Worm (Caenorhabditis elegans) whole organism, L2 larva: ENCODE results near the gene yars-2.

Experiments used
- C34F6.9 ChIP-seq: fragments of 150-350 bp; optimal IDR thresholded peaks from 2 replicates; lab custom pipeline; 2014; ENCODE audit warnings: missing biosample characterization, missing genetic modification characterization
- R02D3.7 ChIP-seq: fragments of 150-350 bp; optimal IDR thresholded peaks from 2 replicates; lab custom pipeline; 2014; ENCODE audit warnings: missing biosample characterization, missing genetic modification characterization
- Y55F3AM.14 ChIP-seq: fragments of 200-800 bp; sonication (Bioruptor generic); optimal IDR thresholded peaks from 2 replicates; lab custom pipeline; 2018; ENCODE audit warnings: mild to moderate bottlenecking, missing genetic modification characterization, missing compliant biosample characterization
- ZK546.5 ChIP-seq: sonication (generic microtip); optimal IDR thresholded peaks from 2 replicates; lab custom pipeline; 2017; ENCODE audit warnings: missing biosample characterization, missing genetic modification characterization
- aly-2 ChIP-seq: fragments of 150-350 bp; optimal IDR thresholded peaks from 2 replicates; lab custom pipeline; 2014; ENCODE audit warnings: missing biosample characterization, missing genetic modification characterization
- blmp-1 ChIP-seq: sonication (generic microtip); optimal IDR thresholded peaks from 2 replicates; lab custom pipeline; 2017; ENCODE audit warnings: missing genetic modification characterization, mild to moderate bottlenecking, missing compliant biosample characterization, antibody characterized with exemption, moderate library complexity; ENCODE audit not compliant: insufficient read depth
- ceh-16 ChIP-seq: fragments of 150-350 bp; optimal IDR thresholded peaks from 2 replicates; lab custom pipeline; 2014; ENCODE audit warnings: missing biosample characterization, missing genetic modification characterization
- egl-27 ChIP-seq: sonication (generic microtip); optimal IDR thresholded peaks from 3 replicates; lab custom pipeline; 2017; ENCODE audit warnings: missing biosample characterization, missing genetic modification reagents, missing genetic modification characterization
- elt-1 ChIP-seq: fragments of 150-350 bp; optimal IDR thresholded peaks from 2 replicates; lab custom pipeline; 2014; ENCODE audit warnings: missing biosample characterization, missing genetic modification characterization
- fos-1 ChIP-seq: fragments of 150-350 bp; optimal IDR thresholded peaks from 2 replicates; lab custom pipeline; 2014; ENCODE audit warnings: missing biosample characterization, missing genetic modification characterization
- gmeb-1 ChIP-seq: fragments of 150-350 bp; optimal IDR thresholded peaks from 2 replicates; lab custom pipeline; 2014; ENCODE audit warnings: missing biosample characterization, missing genetic modification characterization
- lin-11 ChIP-seq: fragments of 150-350 bp; sonication (generic microtip); optimal IDR thresholded peaks from 2 replicates; lab custom pipeline; 2014; ENCODE audit warnings: missing biosample characterization, missing genetic modification characterization, inconsistent platforms, mixed read lengths
- lin-39 ChIP-seq: fragments of 150-350 bp; optimal IDR thresholded peaks from 2 replicates; lab custom pipeline; 2014; ENCODE audit warnings: missing biosample characterization, missing genetic modification reagents, missing genetic modification characterization
- mab-5 ChIP-seq: fragments of 150-350 bp; optimal IDR thresholded peaks from 2 replicates; lab custom pipeline; 2014; ENCODE audit warnings: missing biosample characterization, missing genetic modification characterization
- mbf-1 ChIP-seq: sonication (generic microtip); optimal IDR thresholded peaks from 2 replicates; lab custom pipeline; 2017; ENCODE audit warnings: missing biosample characterization, missing genetic modification characterization
- mdl-1 ChIP-seq, 2 experiments: fragments of 150-350 bp in 1 of 2; sonication (generic microtip) in 1 of 2; optimal IDR thresholded peaks; 2 replicates each; lab custom pipeline; 2017; ENCODE audit warnings: missing biosample characterization in 2 of 2, missing genetic modification characterization in 2 of 2
- nhr-10 ChIP-seq: sonication (generic microtip); optimal IDR thresholded peaks from 2 replicates; lab custom pipeline; 2017; ENCODE audit warnings: missing biosample characterization, missing genetic modification characterization
- nhr-12 ChIP-seq: fragments of 150-350 bp; optimal IDR thresholded peaks from 2 replicates; lab custom pipeline; 2014; ENCODE audit warnings: missing biosample characterization, missing genetic modification characterization
- nhr-21 ChIP-seq: fragments of 150-350 bp; optimal IDR thresholded peaks from 2 replicates; lab custom pipeline; 2014; ENCODE audit warnings: missing biosample characterization, missing genetic modification characterization
- nhr-23 ChIP-seq: fragments of 150-350 bp; optimal IDR thresholded peaks from 2 replicates; lab custom pipeline; 2014; ENCODE audit warnings: missing biosample characterization, missing genetic modification reagents, missing genetic modification characterization
- nhr-25 ChIP-seq: fragments of 150-350 bp; sonication (generic microtip); optimal IDR thresholded peaks from 3 replicates; lab custom pipeline; 2014; ENCODE audit warnings: missing biosample characterization, missing genetic modification characterization
- nhr-6 ChIP-seq: fragments of 150-350 bp; optimal IDR thresholded peaks from 2 replicates; lab custom pipeline; 2014; ENCODE audit warnings: missing biosample characterization, missing genetic modification characterization
- nhr-77 ChIP-seq: fragments of 150-350 bp; optimal IDR thresholded peaks from 2 replicates; lab custom pipeline; 2014; ENCODE audit warnings: missing biosample characterization, missing genetic modification characterization
- peb-1 ChIP-seq: fragments of 150-350 bp; optimal IDR thresholded peaks from 2 replicates; lab custom pipeline; 2014; ENCODE audit warnings: missing biosample characterization, missing genetic modification characterization
- sem-4 ChIP-seq: fragments of 150-350 bp; optimal IDR thresholded peaks from 2 replicates; lab custom pipeline; 2014; ENCODE audit warnings: missing biosample characterization, missing genetic modification reagents, missing genetic modification characterization
- sma-3 ChIP-seq: sonication (generic microtip); optimal IDR thresholded peaks from 2 replicates; lab custom pipeline; 2016; ENCODE audit warnings: missing genetic modification reagents, missing genetic modification characterization, missing compliant biosample characterization
- sma-9 ChIP-seq, 2 experiments: fragments of 150-350 bp in 1 of 2; sonication (generic microtip) in 1 of 2; optimal IDR thresholded peaks; 2 replicates each; lab custom pipeline; 2014 to 2016; ENCODE audit warnings: missing genetic modification characterization in 2 of 2, mild to moderate bottlenecking in 1 of 2, missing biosample characterization in 1 of 2, missing compliant biosample characterization in 1 of 2, missing genetic modification reagents in 1 of 2, moderate library complexity in 1 of 2
- snpc-4 ChIP-seq: fragments of 150-350 bp; optimal IDR thresholded peaks from 2 replicates; lab custom pipeline; 2014; ENCODE audit warnings: missing biosample characterization, missing genetic modification characterization
- unc-55 ChIP-seq: fragments of 150-350 bp; sonication (generic microtip); optimal IDR thresholded peaks from 3 replicates; lab custom pipeline; 2014; ENCODE audit warnings: missing biosample characterization, missing genetic modification reagents, missing genetic modification characterization
- unc-62 ChIP-seq: fragments of 150-350 bp; optimal IDR thresholded peaks from 2 replicates; lab custom pipeline; 2014; ENCODE audit warnings: missing biosample characterization, missing genetic modification reagents, missing genetic modification characterization
- zag-1 ChIP-seq: fragments of 150-350 bp; optimal IDR thresholded peaks from 2 replicates; lab custom pipeline; 2014; ENCODE audit warnings: missing biosample characterization, missing genetic modification characterization
- ztf-1 ChIP-seq: fragments of 200-800 bp; sonication (Bioruptor generic); conservative IDR thresholded peaks from 2 replicates; pipeline ENCODE4 v1.3.6; 2022; ENCODE audit warnings: missing genetic modification characterization, missing compliant biosample characterization
- ztf-11 ChIP-seq: sonication (generic microtip); optimal IDR thresholded peaks from 2 replicates; lab custom pipeline; 2017; ENCODE audit warnings: missing biosample characterization, missing genetic modification characterization

yars-2 gene

DNA sequence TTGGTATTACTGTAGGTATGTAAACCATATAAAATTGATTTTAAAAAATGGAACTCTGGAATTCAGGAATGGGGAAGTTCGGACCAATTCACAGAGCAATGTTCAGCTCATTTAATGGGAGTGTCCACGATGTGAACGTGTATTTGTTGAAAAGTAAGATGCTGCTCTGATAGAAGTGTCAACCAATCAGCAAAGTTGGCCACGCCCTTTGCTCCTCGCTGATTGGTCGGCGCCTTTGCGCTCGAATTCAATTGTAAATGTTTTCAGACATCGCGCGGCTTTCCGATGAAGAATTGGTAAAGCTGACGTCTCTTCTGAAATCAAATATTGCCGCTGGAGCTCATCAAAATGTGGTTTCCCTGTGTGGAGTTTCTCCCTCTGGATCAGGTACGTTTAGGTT, 29.3 kb downstream of the yars-2 start:
- no peak for TF ChIP-seq ceh-16
- TF ChIP-seq zag-1 = no peak
- TF ChIP-seq mbf-1 = no peak
- TF ChIP-seq ztf-11 (tag; lab: Kevin White, UChicago) = no peak
- no peak for TF ChIP-seq ZK546.5 (tag; lab: Kevin White, UChicago)
- no peak for TF ChIP-seq egl-27 (tag; lab: Kevin White, UChicago)
- no peak for TF ChIP-seq peb-1 (tag; lab: Kevin White, UChicago)
- no peak for TF ChIP-seq blmp-1 (tag; lab: Kevin White, UChicago)
- no peak for TF ChIP-seq snpc-4

DNA sequence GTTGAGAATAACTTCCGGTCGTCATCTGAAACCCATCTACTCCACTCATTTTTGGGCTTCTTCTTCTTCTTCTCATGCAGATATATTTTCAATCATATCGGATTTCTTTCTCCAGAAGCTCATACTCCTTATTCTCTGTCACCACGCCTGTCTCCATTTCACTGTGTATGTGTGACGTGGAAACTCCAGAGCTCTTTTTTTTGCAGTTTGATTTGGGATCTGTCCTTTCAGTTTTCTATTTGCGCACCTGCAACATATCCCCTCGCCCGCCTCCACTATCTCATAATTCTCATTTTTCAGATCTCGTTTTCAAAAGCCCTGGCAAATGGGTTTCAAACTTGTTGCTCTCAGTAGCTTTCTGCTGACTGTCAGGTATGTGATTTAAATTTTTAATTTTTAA, 33.7 kb downstream of the yars-2 start, which contains the start of gene kin-36:
kin-36 (plus strand) TSS at position 301 of the 400 bp plus-strand sequence.
- no peak for TF ChIP-seq nhr-23 (tag; lab: Kevin White, UChicago)
- no peak for TF ChIP-seq ceh-16
- TF ChIP-seq sma-3 (GFP tag; lab: Kevin White, UChicago) = no peak
- TF ChIP-seq Y55F3AM.14 (GFP tag; lab: Kevin White, UChicago) = no peak
- TF ChIP-seq peb-1 (tag; lab: Kevin White, UChicago) = no peak
- no peak for TF ChIP-seq snpc-4
- TF ChIP-seq elt-1 (tag; lab: Kevin White, UChicago) = no peak
- no peak for TF ChIP-seq R02D3.7 (tag; lab: Kevin White, UChicago)
- TF ChIP-seq nhr-6 (tag; lab: Kevin White, UChicago) = no peak
- no peak for TF ChIP-seq lin-39 (tag; lab: Kevin White, UChicago)
- TF ChIP-seq mdl-1 (tag; optimal IDR thresholded peaks at IDR 0.05; lab: Kevin White, UChicago) = no peak
- TF ChIP-seq ztf-1 (GFP tag; lab: Robert Waterston, UW) = no peak
- TF ChIP-seq blmp-1 (tag; lab: Kevin White, UChicago) = no peak
- no peak for TF ChIP-seq ztf-11 (tag; lab: Kevin White, UChicago)
- TF ChIP-seq, all 48 proteins: peak for 0

DNA sequence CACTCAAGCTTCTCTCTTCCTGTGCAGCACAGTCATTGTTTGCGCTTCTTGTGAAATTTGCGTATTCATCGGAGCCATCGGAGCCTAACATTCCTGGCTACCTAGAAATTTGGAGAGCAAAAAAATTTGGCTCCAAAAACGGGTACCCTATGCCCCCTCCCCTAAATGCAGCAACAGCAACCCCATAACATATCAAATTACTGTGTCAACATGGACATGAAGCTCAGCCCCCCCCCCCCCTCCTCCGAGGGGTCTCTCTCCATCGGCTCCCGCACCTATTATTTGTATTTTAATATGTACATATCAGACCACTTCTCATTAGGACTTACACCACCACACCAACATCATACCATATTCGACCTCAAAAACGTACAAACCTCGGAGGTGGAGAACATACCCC, 38.1 kb downstream of the yars-2 start:
- TF ChIP-seq unc-62 = no peak

DNA sequence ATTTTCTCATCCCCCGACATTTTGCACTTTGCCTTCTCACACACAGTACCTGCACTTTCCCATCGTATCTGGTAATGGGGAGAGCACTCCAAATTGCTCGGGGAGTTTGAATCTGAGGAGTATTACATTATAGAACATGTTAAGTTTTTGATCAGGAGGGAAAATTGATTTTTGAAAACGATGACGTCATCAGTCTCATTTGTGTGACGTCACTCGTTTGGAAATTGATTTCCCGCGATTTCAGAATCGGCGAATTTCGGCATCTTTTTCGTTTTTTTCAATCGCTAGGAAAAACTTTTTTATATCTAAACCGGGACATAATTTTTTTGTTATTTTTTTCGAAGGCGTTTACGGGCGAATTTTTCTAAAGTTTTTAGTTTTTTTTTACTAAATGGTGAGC, 39.1 kb downstream of the yars-2 start:
- no peak for TF ChIP-seq blmp-1 (tag; lab: Kevin White, UChicago)
- no peak for TF ChIP-seq gmeb-1 (tag; lab: Kevin White, UChicago)
- no peak for TF ChIP-seq ceh-16
- no peak for TF ChIP-seq lin-39 (tag; lab: Kevin White, UChicago)
- no peak for TF ChIP-seq mab-5 (tag; lab: Kevin White, UChicago)
- no peak for TF ChIP-seq elt-1 (tag; lab: Kevin White, UChicago)
- TF ChIP-seq sma-9 (GFP tag; optimal IDR thresholded peaks at IDR 0.05; lab: Kevin White, UChicago) = no peak
- no peak for TF ChIP-seq sma-9 (tag; optimal IDR thresholded peaks at IDR 0.05; lab: Kevin White, UChicago)
- TF ChIP-seq nhr-6 (tag; lab: Kevin White, UChicago) = no peak
- no peak for TF ChIP-seq sma-3 (GFP tag; lab: Kevin White, UChicago)
- TF ChIP-seq nhr-12 (tag; lab: Kevin White, UChicago) = no peak
- TF ChIP-seq nhr-21 (tag; lab: Kevin White, UChicago) = no peak
- no peak for TF ChIP-seq aly-2 (tag; lab: Kevin White, UChicago)
- TF ChIP-seq nhr-25 (tag; lab: Kevin White, UChicago) = no peak
- TF ChIP-seq ztf-11 (tag; lab: Kevin White, UChicago) = no peak
- no peak for TF ChIP-seq nhr-77 (tag; lab: Kevin White, UChicago)
- no peak for TF ChIP-seq unc-55 (GFP tag; lab: Kevin White, UChicago)

DNA sequence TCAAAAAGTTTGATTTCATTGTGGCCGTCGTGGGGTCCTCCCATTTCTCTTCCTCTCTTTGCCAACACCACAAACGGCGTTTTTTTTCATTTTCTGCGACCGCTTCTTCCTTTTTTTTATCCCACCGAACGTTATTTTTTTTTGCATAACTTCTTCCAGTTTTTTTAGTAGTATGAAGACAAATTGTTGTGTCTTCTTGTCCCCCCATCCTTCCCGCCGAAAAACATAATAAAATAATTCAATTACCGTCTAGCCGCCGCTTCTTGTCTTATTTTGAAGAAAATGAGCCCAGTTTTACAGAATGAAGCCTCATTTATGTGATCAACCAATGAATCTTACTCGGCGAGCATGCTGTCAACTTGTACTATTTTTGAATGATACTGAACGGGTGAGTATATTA, 43.2 kb downstream of the yars-2 start, which contains the start of gene F29B9.12:
F29B9.12 (plus strand) TSS at position 301 of the 400 bp plus-strand sequence.
- TF ChIP-seq ztf-1 (GFP tag; lab: Robert Waterston, UW) = no peak
- TF ChIP-seq snpc-4 = no peak
- no peak for TF ChIP-seq fos-1 (tag; lab: Kevin White, UChicago)
- TF ChIP-seq C34F6.9 (tag; lab: Kevin White, UChicago) = no peak
- no peak for TF ChIP-seq lin-11 (tag; lab: Kevin White, UChicago)
- no peak for TF ChIP-seq sem-4 (tag; lab: Kevin White, UChicago)
- no peak for TF ChIP-seq nhr-25 (tag; lab: Kevin White, UChicago)
- no peak for TF ChIP-seq ztf-11 (tag; lab: Kevin White, UChicago)
- no peak for TF ChIP-seq R02D3.7 (tag; lab: Kevin White, UChicago)
- TF ChIP-seq nhr-10 (tag; lab: Kevin White, UChicago) = no peak
- TF ChIP-seq aly-2 (tag; lab: Kevin White, UChicago) = no peak
- no peak for TF ChIP-seq ceh-16
